Fruit fly (Drosophila melanogaster) whole organism, embryonic: ENCODE results near the gene kirre.

Experiments
- Abd-B ChIP-seq: fragments of 200-800 bp; sonication (Bioruptor generic); optimal IDR thresholded peaks from 2 replicates; lab custom pipeline; 2018; ENCODE audit warnings: missing biosample characterization, mild to moderate bottlenecking, missing genetic modification characterization, moderate library complexity
- Antp ChIP-seq: fragments of 200-800 bp; sonication (Bioruptor generic); optimal IDR thresholded peaks from 3 replicates; lab custom pipeline; 2016; ENCODE audit warnings: missing biosample characterization, missing genetic modification characterization
- Atf-2 ChIP-seq: fragments of 200-800 bp; sonication (Bioruptor generic); optimal IDR thresholded peaks from 2 replicates; lab custom pipeline; 2016; ENCODE audit warnings: missing biosample characterization, missing genetic modification characterization
- B-H1 ChIP-seq: fragments of 200-800 bp; sonication (Bioruptor generic); IDR thresholded peaks from 3 replicates; pipeline ENCODE4 v1.3.6; 2022; ENCODE audit warnings: missing biosample characterization, missing genetic modification characterization
- BEAF-32 ChIP-seq: fragments of 200-800 bp; sonication (Bioruptor generic); optimal IDR thresholded peaks from 3 replicates; lab custom pipeline; 2017; ENCODE audit warnings: missing biosample characterization, missing genetic modification characterization, mild to moderate bottlenecking, moderate library complexity, missing genetic modification reagents
- C15 ChIP-seq: fragments of 200-800 bp; sonication (Bioruptor generic); IDR thresholded peaks from 3 replicates; pipeline ENCODE4 v1.3.6; 2022; ENCODE audit warnings: missing biosample characterization, missing genetic modification characterization
- CG10209 ChIP-seq: fragments of 200-800 bp; sonication (Bioruptor generic); optimal IDR thresholded peaks from 3 replicates; lab custom pipeline; 2017; ENCODE audit warnings: missing biosample characterization, mild to moderate bottlenecking, missing genetic modification characterization, missing genetic modification reagents
- CG11696 ChIP-seq: fragments of 200-800 bp; sonication (Bioruptor generic); IDR thresholded peaks from 2 replicates; pipeline ENCODE4 v1.3.6; 2022; ENCODE audit warnings: missing biosample characterization, missing genetic modification characterization
- CG12299 ChIP-seq: fragments of 200-800 bp; sonication (Bioruptor generic); optimal IDR thresholded peaks from 2 replicates; lab custom pipeline; 2018; ENCODE audit warnings: missing biosample characterization, mild to moderate bottlenecking, missing genetic modification characterization
- CG13296 ChIP-seq: fragments of 200-800 bp; sonication (Bioruptor generic); optimal IDR thresholded peaks from 3 replicates; lab custom pipeline; 2018; ENCODE audit warnings: missing biosample characterization, mild to moderate bottlenecking, missing genetic modification characterization
- CG14050 ChIP-seq: fragments of 200-800 bp; sonication (Bioruptor generic); IDR thresholded peaks from 3 replicates; pipeline ENCODE4 v1.3.6; 2022; ENCODE audit warnings: missing biosample characterization, missing genetic modification characterization
- CG15011 ChIP-seq: fragments of 200-800 bp; sonication (Bioruptor generic); optimal IDR thresholded peaks from 3 replicates; lab custom pipeline; 2018; ENCODE audit warnings: missing biosample characterization, mild to moderate bottlenecking, missing genetic modification characterization
- CG30431 ChIP-seq: fragments of 200-800 bp; sonication (Bioruptor generic); optimal IDR thresholded peaks from 2 replicates; lab custom pipeline; 2017; ENCODE audit warnings: missing biosample characterization, missing genetic modification characterization
- CG3838 ChIP-seq: fragments of 200-800 bp; sonication (Bioruptor generic); optimal IDR thresholded peaks from 3 replicates; lab custom pipeline; 2016; ENCODE audit warnings: missing biosample characterization, missing genetic modification characterization
- CG3847 ChIP-seq: fragments of 200-800 bp; sonication (Bioruptor generic); IDR thresholded peaks from 2 replicates; pipeline ENCODE4 v1.3.6; 2022; ENCODE audit warnings: missing biosample characterization, missing genetic modification characterization
- CG4360 ChIP-seq: fragments of 200-800 bp; sonication (Bioruptor generic); IDR thresholded peaks from 2 replicates; pipeline ENCODE4 v1.3.6; 2022; ENCODE audit warnings: missing biosample characterization, missing genetic modification characterization
- CG6175 ChIP-seq: fragments of 200-800 bp; sonication (Bioruptor generic); IDR thresholded peaks from 3 replicates; pipeline ENCODE4 v1.3.6; 2022; ENCODE audit warnings: missing biosample characterization, missing genetic modification characterization
- CG7745 ChIP-seq: fragments of 200-800 bp; sonication (Bioruptor generic); optimal IDR thresholded peaks from 2 replicates; lab custom pipeline; 2018; ENCODE audit warnings: missing biosample characterization, mild to moderate bottlenecking, missing genetic modification characterization, moderate library complexity
- CG7963 ChIP-seq: fragments of 200-800 bp; sonication (Bioruptor generic); IDR thresholded peaks from 3 replicates; pipeline ENCODE4 v1.3.6; 2022; ENCODE audit warnings: missing biosample characterization, missing genetic modification characterization; ENCODE audit not compliant: partially characterized antibody
- CG8281 ChIP-seq: fragments of 200-800 bp; sonication (Bioruptor generic); optimal IDR thresholded peaks from 2 replicates; lab custom pipeline; 2018; ENCODE audit warnings: missing biosample characterization, mild to moderate bottlenecking, missing genetic modification characterization, moderate library complexity
- CG8359 ChIP-seq: fragments of 200-800 bp; sonication (Bioruptor generic); optimal IDR thresholded peaks from 2 replicates; lab custom pipeline; 2017; ENCODE audit warnings: missing biosample characterization, mild to moderate bottlenecking, missing genetic modification characterization, borderline replicate concordance
- CG9797 ChIP-seq: fragments of 200-800 bp; sonication (Bioruptor generic); optimal IDR thresholded peaks from 3 replicates; lab custom pipeline; 2018; ENCODE audit warnings: missing biosample characterization, mild to moderate bottlenecking, missing genetic modification characterization
- D19A ChIP-seq: fragments of 200-800 bp; optimal IDR thresholded peaks from 3 replicates; lab custom pipeline; 2019; ENCODE audit warnings: missing biosample characterization, mild to moderate bottlenecking, missing genetic modification characterization, moderate library complexity
- Dek ChIP-seq: fragments of 200-800 bp; sonication (Bioruptor generic); optimal IDR thresholded peaks from 3 replicates; lab custom pipeline; 2019; ENCODE audit warnings: missing biosample characterization, mild to moderate bottlenecking, missing genetic modification characterization, moderate library complexity
- Dll ChIP-seq: fragments of 200-800 bp; sonication (Bioruptor generic); IDR thresholded peaks from 4 replicates; pipeline ENCODE4 v1.3.6; 2022; ENCODE audit warnings: missing biosample characterization, missing genetic modification characterization; ENCODE audit not compliant: partially characterized antibody
- Dp ChIP-seq: fragments of 200-800 bp; sonication (Bioruptor generic); optimal IDR thresholded peaks from 2 replicates; lab custom pipeline; 2018; ENCODE audit warnings: missing biosample characterization, mild to moderate bottlenecking, missing genetic modification characterization, moderate library complexity
- Drgx ChIP-seq: fragments of 200-800 bp; sonication (Bioruptor generic); IDR thresholded peaks from 2 replicates; pipeline ENCODE4 v1.3.6; 2022; ENCODE audit warnings: missing biosample characterization, missing genetic modification characterization
- HLH3B ChIP-seq: fragments of 200-800 bp; sonication (Bioruptor generic); IDR thresholded peaks from 2 replicates; pipeline ENCODE4 v1.3.6; 2022; ENCODE audit warnings: missing biosample characterization, missing genetic modification characterization
- MBD-R2 ChIP-seq: fragments of 200-800 bp; sonication (Bioruptor generic); IDR thresholded peaks from 2 replicates; pipeline ENCODE4 v1.3.6; 2022; ENCODE audit warnings: missing biosample characterization, missing genetic modification characterization
- Med ChIP-seq: fragments of 200-800 bp; sonication (Bioruptor generic); peaks from one replicate; lab custom pipeline; 2016; ENCODE audit warnings: missing biosample characterization, missing genetic modification characterization, mild to moderate bottlenecking, inconsistent platforms, moderate library complexity
- NK7.1 ChIP-seq: fragments of 200-800 bp; sonication (Bioruptor generic); optimal IDR thresholded peaks from 3 replicates; lab custom pipeline; 2016; ENCODE audit warnings: missing biosample characterization, missing genetic modification characterization
- PHDP ChIP-seq: fragments of 200-800 bp; sonication (Bioruptor generic); optimal IDR thresholded peaks from 3 replicates; lab custom pipeline; 2018; ENCODE audit warnings: missing biosample characterization, mild to moderate bottlenecking, missing genetic modification characterization, moderate library complexity
- Ravus ChIP-seq: fragments of 200-800 bp; sonication (Bioruptor generic); IDR thresholded peaks from 2 replicates; pipeline ENCODE4 v1.3.6; 2022; ENCODE audit warnings: missing biosample characterization, missing genetic modification characterization
- Sry-δ ChIP-seq: fragments of 200-800 bp; sonication (Bioruptor generic); optimal IDR thresholded peaks from 2 replicates; lab custom pipeline; 2016; ENCODE audit warnings: missing biosample characterization, missing genetic modification characterization
- Stat92E ChIP-seq, 3 experiments: fragments of >200 bp in 2 of 3; fragments of 200-800 bp in 1 of 3; sonication (Bioruptor generic) in 1 of 3; optimal IDR thresholded peaks; 2 replicates each; lab custom pipeline; 2017 to 2019; ENCODE audit warnings: missing biosample characterization in 3 of 3, missing genetic modification characterization in 3 of 3, mild to moderate bottlenecking in 1 of 3, moderate library complexity in 1 of 3
- Taf1 ChIP-seq: fragments of 200-800 bp; sonication (Bioruptor generic); IDR thresholded peaks from 2 replicates; pipeline ENCODE4 v1.3.6; 2022; ENCODE audit warnings: missing biosample characterization, missing genetic modification characterization
- Tbp ChIP-seq: fragments of >200 bp; optimal IDR thresholded peaks from 2 replicates; lab custom pipeline; 2018; ENCODE audit warnings: missing biosample characterization, missing genetic modification characterization
- al ChIP-seq: fragments of 200-800 bp; sonication (Bioruptor generic); IDR thresholded peaks from 2 replicates; pipeline ENCODE4 v1.3.6; 2022; ENCODE audit warnings: missing biosample characterization, missing genetic modification characterization
- dimm ChIP-seq: fragments of 200-800 bp; sonication (Bioruptor generic); IDR thresholded peaks from 2 replicates; pipeline ENCODE4 v1.3.6; 2022; ENCODE audit warnings: missing biosample characterization, missing genetic modification characterization
- dysf ChIP-seq: fragments of 200-800 bp; sonication (Bioruptor generic); IDR thresholded peaks from 3 replicates; pipeline ENCODE4 v1.3.6; 2022; ENCODE audit warnings: missing biosample characterization, missing genetic modification characterization
- grau ChIP-seq: fragments of 200-800 bp; optimal IDR thresholded peaks from 3 replicates; lab custom pipeline; 2019; ENCODE audit warnings: missing biosample characterization, mild to moderate bottlenecking, missing genetic modification characterization, moderate library complexity
- knrl ChIP-seq: fragments of 200-800 bp; sonication (Bioruptor generic); IDR thresholded peaks from 3 replicates; pipeline ENCODE4 v1.3.6; 2022; ENCODE audit warnings: missing biosample characterization, missing genetic modification characterization; ENCODE audit not compliant: partially characterized antibody
- pan ChIP-seq, 4 experiments: fragments of >200 bp in 3 of 4; fragments of 200-800 bp in 1 of 4; sonication (Bioruptor generic) in 1 of 4; optimal IDR thresholded peaks in 3 of 4; IDR thresholded peaks in 1 of 4; 2 replicates each; pipeline versions ENCODE4 v1.3.6 to Lab custom; 2017 to 2022; ENCODE audit warnings: missing biosample characterization in 2 of 4, missing genetic modification characterization in 2 of 4, mixed read lengths in 1 of 4
- pb ChIP-seq: fragments of 200-800 bp; sonication (Bioruptor generic); optimal IDR thresholded peaks from 3 replicates; lab custom pipeline; 2016; ENCODE audit warnings: missing biosample characterization, missing genetic modification characterization
- peb ChIP-seq: fragments of 200-800 bp; sonication (Bioruptor generic); IDR thresholded peaks from 2 replicates; pipeline ENCODE4 v1.3.6; 2022; ENCODE audit warnings: missing biosample characterization, missing genetic modification characterization
- ro ChIP-seq: fragments of 200-800 bp; sonication (Bioruptor generic); IDR thresholded peaks from 2 replicates; pipeline ENCODE4 v1.3.6; 2022; ENCODE audit warnings: missing biosample characterization, missing genetic modification characterization
- seq ChIP-seq: fragments of 200-800 bp; sonication (Bioruptor generic); IDR thresholded peaks from 2 replicates; pipeline ENCODE4 v1.3.6; 2022; ENCODE audit warnings: missing biosample characterization, missing genetic modification characterization
- sna ChIP-seq: fragments of 200-800 bp; sonication (Bioruptor generic); IDR thresholded peaks from 2 replicates; pipeline ENCODE4 v1.3.6; 2022; ENCODE audit warnings: missing biosample characterization, missing genetic modification characterization; ENCODE audit not compliant: partially characterized antibody
- sob ChIP-seq: fragments of 200-800 bp; sonication (Bioruptor generic); IDR thresholded peaks from 2 replicates; pipeline ENCODE4 v1.3.6; 2022; ENCODE audit warnings: missing biosample characterization, missing genetic modification characterization
- trem ChIP-seq: fragments of 200-800 bp; optimal IDR thresholded peaks from 3 replicates; lab custom pipeline; 2019; ENCODE audit warnings: missing biosample characterization, mild to moderate bottlenecking, missing genetic modification characterization, moderate library complexity

kirre gene

dm6 chrX:2744042-2744441 lies 3.9 kb downstream of the kirre start, which contains the start of gene Syx4 (continued):
- peak; percentile 74 for TF ChIP-seq CG12299 (tag; lab: Kevin White, UChicago)
- TF ChIP-seq Ravus (GFP tag; lab: Robert Waterston, UW) = peak; percentile 69
- peak; percentile 83 for TF ChIP-seq Taf1 (GFP tag; lab: Robert Waterston, UW)
- no peak for TF ChIP-seq sna (GFP tag; lab: Robert Waterston, UW)
- peak; percentile 78 for TF ChIP-seq al
- TF ChIP-seq Dp (GFP tag; lab: Kevin White, UChicago) = no peak
- TF ChIP-seq CG7963 (GFP tag; lab: Robert Waterston, UW) = no peak
- peak; percentile 92 for TF ChIP-seq Dek (tag; lab: Kevin White, UChicago)
- TF ChIP-seq CG8359 (GFP tag; lab: Kevin White, UChicago) = peak; percentile 52
- no peak for TF ChIP-seq pan (optimal IDR thresholded peaks at IDR 0.05; lab: Kevin White, UChicago)
- peak in 1 of 2 experiments; percentile 93 for TF ChIP-seq pan (GFP tag; optimal IDR thresholded peaks at IDR 0.05 in 1 of 2, IDR thresholded peaks at IDR 0.05 in 1 of 2)
- TF ChIP-seq Dll (GFP tag; lab: Robert Waterston, UW) = no peak
- TF ChIP-seq Sry-δ = peak; percentile 55
- peak; percentile 56; the same call in 1 of the 2 replicates for TF ChIP-seq CG4360 (GFP tag; lab: Robert Waterston, UW)
- peak; percentile 89 for TF ChIP-seq HLH3B (GFP tag; lab: Robert Waterston, UW)
- TF ChIP-seq PHDP = peak; percentile 95
- TF ChIP-seq Med (GFP tag; lab: Kevin White, UChicago) = peak; percentile 99
- peak; percentile 72; the same call in 1 of the 3 replicates for TF ChIP-seq CG6175 (GFP tag; lab: Robert Waterston, UW)
- peak; percentile 75 for TF ChIP-seq dimm (GFP tag; lab: Robert Waterston, UW)
- TF ChIP-seq CG3838 (GFP tag; lab: Kevin White, UChicago) = peak; percentile 77
- TF ChIP-seq CG14050 (GFP tag; lab: Robert Waterston, UW) = peak; percentile 86
- TF ChIP-seq CG3847 = peak; percentile 84
- peak; percentile 98 for TF ChIP-seq CG11696
- TF ChIP-seq seq = peak; percentile 90
- peak; percentile 85 for TF ChIP-seq D19A (tag; lab: Kevin White, UChicago)
- no peak for TF ChIP-seq Tbp (GFP tag; lab: Kevin White, UChicago)
- peak; percentile 67 for TF ChIP-seq NK7.1 (GFP tag; lab: Kevin White, UChicago)
- 0 out of 2 replicates have a peak, but pooled peaks have one; percentile 11 for TF ChIP-seq ro
- TF ChIP-seq CG8281 (tag; lab: Kevin White, UChicago) = peak; percentile 71
- TF ChIP-seq Drgx (GFP tag; lab: Robert Waterston, UW) = peak; percentile 96
- TF ChIP-seq CG7745 (tag; lab: Kevin White, UChicago) = no peak
- TF ChIP-seq Antp = peak; percentile 90
- peak; percentile 73 for TF ChIP-seq trem (tag; lab: Kevin White, UChicago)
- peak; percentile 76 for TF ChIP-seq Atf-2 (GFP tag; lab: Kevin White, UChicago)
- no peak for TF ChIP-seq CG9797 (GFP tag; lab: Kevin White, UChicago)
- peak; percentile 74 for TF ChIP-seq Abd-B (GFP tag; lab: Kevin White, UChicago)
- TF ChIP-seq pb = peak; percentile 81
- peak; percentile 82 for TF ChIP-seq B-H1
- peak; percentile 71 for TF ChIP-seq peb (GFP tag; lab: Robert Waterston, UW)
- peak; percentile 61 for TF ChIP-seq CG30431 (GFP tag; lab: Kevin White, UChicago)
- TF ChIP-seq BEAF-32 = no peak
- TF ChIP-seq CG13296 (GFP tag; lab: Kevin White, UChicago) = peak; percentile 91
- TF ChIP-seq knrl = no peak
- no peak for TF ChIP-seq Stat92E (GFP tag; optimal IDR thresholded peaks at IDR 0.05; lab: Kevin White, UChicago)
- peak; percentile 72; the same call in 1 of the 2 replicates for TF ChIP-seq MBD-R2 (GFP tag; lab: Robert Waterston, UW)
- TF ChIP-seq CG15011 (GFP tag; lab: Kevin White, UChicago) = peak; percentile 87
- peak; percentile 92 for TF ChIP-seq dysf
- TF ChIP-seq CG10209 (GFP tag; lab: Kevin White, UChicago) = peak; percentile 90
- TF ChIP-seq C15 (GFP tag; lab: Robert Waterston, UW) = peak; percentile 79; the same call in 2 of the 3 replicates
- peak; percentile 91 for TF ChIP-seq grau (tag; lab: Kevin White, UChicago)
- peak; percentile 93 for TF ChIP-seq sob
